Fruit fly (Drosophila melanogaster) whole organism, embryonic: Measurements from ENCODE around the gene CG14564.
A peak's percentile ranks its signal among the peaks of the same experiment; 100 is the strongest.

ENCODE experiments used
- Abd-B ChIP-seq: fragments of 200-800 bp; sonication (Bioruptor generic); optimal IDR thresholded peaks from 2 replicates; lab custom pipeline; 2018; ENCODE audit warnings: missing biosample characterization, mild to moderate bottlenecking, missing genetic modification characterization, moderate library complexity
- CG17385 ChIP-seq: fragments of 200-800 bp; sonication (Bioruptor generic); optimal IDR thresholded peaks from 3 replicates; lab custom pipeline; 2018; ENCODE audit warnings: missing biosample characterization, mild to moderate bottlenecking, missing genetic modification characterization
- CG18262 ChIP-seq: fragments of 200-800 bp; optimal IDR thresholded peaks from 3 replicates; lab custom pipeline; 2019; ENCODE audit warnings: missing biosample characterization, mild to moderate bottlenecking, missing genetic modification characterization, moderate library complexity
- CG31365 ChIP-seq: fragments of 200-800 bp; sonication (Bioruptor generic); optimal IDR thresholded peaks from 2 replicates; lab custom pipeline; 2018; ENCODE audit warnings: missing biosample characterization, mild to moderate bottlenecking, missing genetic modification characterization
- CG4360 ChIP-seq: fragments of 200-800 bp; sonication (Bioruptor generic); IDR thresholded peaks from 2 replicates; pipeline ENCODE4 v1.3.6; 2022; ENCODE audit warnings: missing biosample characterization, missing genetic modification characterization
- CG5180 ChIP-seq: fragments of 200-800 bp; sonication (Bioruptor generic); optimal IDR thresholded peaks from 3 replicates; lab custom pipeline; 2017; ENCODE audit warnings: missing biosample characterization, missing genetic modification characterization, mild to moderate bottlenecking, moderate library complexity, missing genetic modification reagents
- CG7928 ChIP-seq: fragments of 200-800 bp; sonication (Bioruptor generic); optimal IDR thresholded peaks from 2 replicates; lab custom pipeline; 2017; ENCODE audit warnings: missing biosample characterization, mild to moderate bottlenecking, missing genetic modification characterization
- CG8478 ChIP-seq: fragments of >200 bp; optimal IDR thresholded peaks from 2 replicates; lab custom pipeline; 2018
- D ChIP-seq, 2 experiments: fragments of 200-800 bp in 1 of 2; fragments of >200 bp in 1 of 2; sonication (Bioruptor generic) in 1 of 2; optimal IDR thresholded peaks; 2 replicates in 1 of 2; 3 replicates in 1 of 2; lab custom pipeline; 2017; ENCODE audit warnings: mild to moderate bottlenecking in 1 of 2, missing biosample characterization in 1 of 2, missing genetic modification characterization in 1 of 2, missing genetic modification reagents in 1 of 2
- Jarid2 ChIP-seq: fragments of 200-800 bp; sonication (Bioruptor generic); optimal IDR thresholded peaks from 3 replicates; lab custom pipeline; 2017; ENCODE audit warnings: mild to moderate bottlenecking, missing biosample characterization, missing genetic modification reagents, missing genetic modification characterization
- MBD-R2 ChIP-seq: fragments of 200-800 bp; sonication (Bioruptor generic); IDR thresholded peaks from 2 replicates; pipeline ENCODE4 v1.3.6; 2022; ENCODE audit warnings: missing biosample characterization, missing genetic modification characterization
- Myb ChIP-seq: fragments of 200-800 bp; sonication (Bioruptor generic); optimal IDR thresholded peaks from 2 replicates; lab custom pipeline; 2016; ENCODE audit warnings: missing biosample characterization, missing genetic modification characterization
- Nf-YB ChIP-seq: fragments of 200-800 bp; sonication (Bioruptor generic); optimal IDR thresholded peaks from 3 replicates; lab custom pipeline; 2019; ENCODE audit warnings: missing biosample characterization, mild to moderate bottlenecking, missing genetic modification characterization, moderate library complexity
- Nf-YC ChIP-seq: fragments of 200-800 bp; optimal IDR thresholded peaks from 3 replicates; lab custom pipeline; 2019; ENCODE audit warnings: missing biosample characterization, mild to moderate bottlenecking, missing genetic modification characterization, moderate library complexity
- Trl ChIP-seq, 3 experiments: fragments of >200 bp in 2 of 3; fragments of 200-800 bp in 1 of 3; sonication (Bioruptor generic) in 1 of 3; optimal IDR thresholded peaks; 2 replicates in 1 of 3; 3 replicates in 2 of 3; lab custom pipeline; 2016 to 2017; ENCODE audit warnings: missing biosample characterization in 1 of 3, missing genetic modification characterization in 1 of 3
- cg ChIP-seq: fragments of 200-800 bp; sonication (Bioruptor generic); optimal IDR thresholded peaks from 3 replicates; lab custom pipeline; 2019; ENCODE audit warnings: missing biosample characterization, mild to moderate bottlenecking, missing genetic modification characterization, moderate library complexity
- gcm ChIP-seq: fragments of 200-800 bp; sonication (Bioruptor generic); optimal IDR thresholded peaks from 2 replicates; lab custom pipeline; 2019; ENCODE audit warnings: missing biosample characterization, mild to moderate bottlenecking, missing genetic modification characterization, moderate library complexity
- kni ChIP-seq: fragments of 200-800 bp; sonication (Bioruptor generic); optimal IDR thresholded peaks from 3 replicates; lab custom pipeline; 2017; ENCODE audit warnings: mild to moderate bottlenecking, missing biosample characterization, missing genetic modification reagents, missing genetic modification characterization
- lbe ChIP-seq: fragments of 200-800 bp; sonication (Bioruptor generic); optimal IDR thresholded peaks from 2 replicates; lab custom pipeline; 2016; ENCODE audit warnings: missing biosample characterization, mild to moderate bottlenecking, missing genetic modification characterization
- pros ChIP-seq: fragments of 200-800 bp; sonication (Bioruptor generic); optimal IDR thresholded peaks from 3 replicates; lab custom pipeline; 2019; ENCODE audit warnings: missing biosample characterization, mild to moderate bottlenecking, missing genetic modification characterization, moderate library complexity
- twi ChIP-seq: fragments of 200-800 bp; optimal IDR thresholded peaks from 2 replicates; lab custom pipeline; 2019; ENCODE audit warnings: missing biosample characterization, mild to moderate bottlenecking, missing genetic modification characterization, moderate library complexity

CG14564 gene

dm6 chr3L:21773855-21774254 is 16.9 kb downstream of the CG14564 start (continued):
- peak; percentile 86 for TF ChIP-seq Myb

DNA sequence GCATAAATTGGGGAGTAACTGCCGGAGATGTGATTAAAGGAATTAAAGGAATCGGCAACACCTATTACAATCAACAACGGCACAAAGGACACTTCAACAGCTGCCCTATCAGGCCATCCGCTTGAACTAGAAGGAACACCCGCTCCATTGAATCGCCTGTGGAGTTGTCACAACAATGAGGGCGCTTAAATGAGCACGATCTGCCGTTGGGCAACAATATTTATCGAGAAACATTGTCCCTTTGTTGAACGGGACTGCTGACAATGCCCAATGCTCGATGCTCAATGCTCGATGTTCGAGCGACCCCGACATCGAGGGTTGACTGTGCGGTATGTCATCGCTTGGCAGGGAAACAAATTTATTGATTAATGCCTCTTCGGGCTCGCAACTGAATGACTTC is 30.9 kb downstream of the CG14564 start:
- TF ChIP-seq CG31365 (tag; lab: Kevin White, UChicago) (no peak), CG4360 (GFP tag; lab: Robert Waterston, UW) (no peak), D (optimal IDR thresholded peaks at IDR 0.05; lab: Kevin White, UChicago) (peak; percentile 97), D (GFP tag; optimal IDR thresholded peaks at IDR 0.05; lab: Kevin White, UChicago) (no peak), MBD-R2 (GFP tag; lab: Robert Waterston, UW) (no peak), CG18262 (tag; lab: Kevin White, UChicago) (no peak), gcm (GFP tag; lab: Kevin White, UChicago) (peak; percentile 59), pros (peak; percentile 27)

DNA sequence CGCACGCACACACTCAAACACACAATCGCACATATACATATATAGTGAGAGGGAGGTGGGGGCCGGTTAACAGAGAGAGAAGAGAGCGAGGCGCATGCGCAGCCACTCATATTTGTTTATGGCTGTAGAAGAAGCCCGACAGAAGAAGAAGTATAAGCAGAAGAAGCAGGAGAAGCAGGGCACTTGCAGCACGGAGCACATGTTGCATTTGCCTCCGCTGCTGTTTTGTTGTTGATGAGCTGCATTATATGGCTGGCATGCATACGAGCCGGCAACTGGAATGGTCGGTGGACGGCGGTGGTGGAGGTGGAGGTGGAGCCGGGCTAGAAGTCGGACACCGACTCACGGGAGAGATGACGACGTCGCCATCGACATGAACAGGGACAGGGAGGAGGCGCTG is 43.5 kb downstream of the CG14564 start:
- TF ChIP-seq pros (peak; percentile 63), CG17385 (GFP tag; lab: Kevin White, UChicago) (peak; percentile 31), kni (GFP tag; lab: Kevin White, UChicago) (peak; percentile 1), lbe (GFP tag; lab: Kevin White, UChicago) (no peak), Abd-B (GFP tag; lab: Kevin White, UChicago) (no peak), Nf-YC (tag; lab: Kevin White, UChicago) (peak; percentile 37), cg (GFP tag; lab: Kevin White, UChicago) (peak; percentile 67), twi (tag; lab: Kevin White, UChicago) (peak; percentile 57), Nf-YB (GFP tag; lab: Kevin White, UChicago) (peak; percentile 91), Jarid2 (GFP tag; lab: Kevin White, UChicago) (peak; percentile 23), CG8478 (lab: Kevin White, UChicago) (no peak), Trl (optimal IDR thresholded peaks at IDR 0.05; lab: Kevin White, UChicago) (peak in 1 of 2 experiments; percentile 60), Trl (GFP tag; optimal IDR thresholded peaks at IDR 0.05; lab: Kevin White, UChicago) (no peak), CG5180 (peak; percentile 40), CG7928 (GFP tag; lab: Kevin White, UChicago) (no peak)
